Worm (Caenorhabditis elegans): ENCODE data around the gene C02F5.13.

ce11 chrIII:8271676-8272225, 24.6 kb downstream of the C02F5.13 start, which contains the start of the genes mps-4 and F09G8.10:
- no peak for TF ChIP-seq nhr-11 (tag; optimal IDR thresholded peaks at IDR 0.05)
- no peak for TF ChIP-seq aly-2 (tag; optimal IDR thresholded peaks at IDR 0.05)

All from whole organism, L2 larva.